Fruit fly (Drosophila melanogaster): ENCODE data around the gene CG4194.

CG4194 gene

DNA sequence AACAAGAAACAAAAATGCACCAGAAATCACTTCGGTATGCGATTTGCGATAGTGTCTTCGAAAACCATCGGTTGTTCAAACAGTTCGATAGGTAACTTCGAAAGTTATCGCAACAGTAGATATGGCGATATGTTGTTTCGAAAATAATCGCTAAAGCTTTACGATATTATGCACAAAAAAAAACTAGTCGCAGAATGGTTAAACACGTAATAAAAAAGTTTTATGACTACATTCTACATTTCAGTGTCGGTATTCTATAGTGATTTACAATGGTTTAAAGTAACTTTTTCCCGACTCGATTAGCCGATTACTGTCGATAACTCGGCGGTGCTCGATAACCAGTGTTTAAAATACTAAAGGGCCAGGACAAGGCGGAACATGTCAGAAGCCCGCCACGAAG, 3.3 kb upstream of the CG4194 start, which contains the start of gene CG4281 (continued):
- TF ChIP-seq trh (GFP tag; optimal IDR thresholded peaks at IDR 0.05): no peak
- no peak for TF ChIP-seq wdn (GFP tag; IDR thresholded peaks at IDR 0.05)
- peak; percentile 96 for TF ChIP-seq CG14860 (GFP tag; IDR thresholded peaks at IDR 0.05; ENCODE audit: partially characterized antibody)
- TF ChIP-seq H15 (GFP tag; IDR thresholded peaks at IDR 0.05): no peak
- peak; percentile 91 for TF ChIP-seq CG2129 (GFP tag; IDR thresholded peaks at IDR 0.05; ENCODE audit: partially characterized antibody)
- TF ChIP-seq CG13287 (GFP tag; IDR thresholded peaks at IDR 0.05; ENCODE audit: partially characterized antibody): peak; percentile 99
- peak; percentile 61; the same call in 1 of the 2 replicates for TF ChIP-seq CG42726 (GFP tag; IDR thresholded peaks at IDR 0.05; ENCODE audit: partially characterized antibody)
- TF ChIP-seq tna (GFP tag; IDR thresholded peaks at IDR 0.05; ENCODE audit: partially characterized antibody): peak; percentile 92
- peak; percentile 34 for TF ChIP-seq CoRest (tag; optimal IDR thresholded peaks at IDR 0.05)
- peak; percentile 95 for TF ChIP-seq zen2 (GFP tag; IDR thresholded peaks at IDR 0.05; ENCODE audit: partially characterized antibody)
- TF ChIP-seq knrl (GFP tag; IDR thresholded peaks at IDR 0.05; ENCODE audit: partially characterized antibody): peak; percentile 91
- no peak for TF ChIP-seq CG3847 (GFP tag; IDR thresholded peaks at IDR 0.05)
- TF ChIP-seq CG3995 (GFP tag; optimal IDR thresholded peaks at IDR 0.05): peak; percentile 36
- peak; percentile 64 for TF ChIP-seq row (GFP tag; IDR thresholded peaks at IDR 0.05)
- TF ChIP-seq CG2116 (GFP tag; optimal IDR thresholded peaks at IDR 0.05): peak; percentile 80
- peak; percentile 56 for TF ChIP-seq stwl (tag; optimal IDR thresholded peaks at IDR 0.05)
- TF ChIP-seq Bdp1 (GFP tag; optimal IDR thresholded peaks at IDR 0.05): no peak
- TF ChIP-seq exex (tag; optimal IDR thresholded peaks at IDR 0.05): no peak
- TF ChIP-seq danr (GFP tag; IDR thresholded peaks at IDR 0.05): no peak
- peak; percentile 80 for TF ChIP-seq sd (tag; optimal IDR thresholded peaks at IDR 0.05)
- peak; percentile 82 for TF ChIP-seq Sry-δ (GFP tag; optimal IDR thresholded peaks at IDR 0.05)
- TF ChIP-seq sna (GFP tag; IDR thresholded peaks at IDR 0.05; ENCODE audit: partially characterized antibody): peak; percentile 98
- TF ChIP-seq CG2202 (tag; optimal IDR thresholded peaks at IDR 0.05): no peak
- no peak for TF ChIP-seq CG17385 (GFP tag; optimal IDR thresholded peaks at IDR 0.05)
- peak; percentile 46 for TF ChIP-seq phol (tag; optimal IDR thresholded peaks at IDR 0.05)
- TF ChIP-seq mld (GFP tag; IDR thresholded peaks at IDR 0.05; ENCODE audit: partially characterized antibody): peak; percentile 77
- TF ChIP-seq CG34224 (GFP tag; IDR thresholded peaks at IDR 0.05; ENCODE audit: partially characterized antibody): peak; percentile 99
- TF ChIP-seq Stat92E (GFP tag; optimal IDR thresholded peaks at IDR 0.05): peak in 1 of 3 experiments; percentile 41
- TF ChIP-seq CG12391 (tag; optimal IDR thresholded peaks at IDR 0.05): peak; percentile 33
- no peak for TF ChIP-seq Atf6 (GFP tag; IDR thresholded peaks at IDR 0.05)
- peak; percentile 67 for TF ChIP-seq pzg (GFP tag; optimal IDR thresholded peaks at IDR 0.05)
- TF ChIP-seq ems (GFP tag; optimal IDR thresholded peaks at IDR 0.05): no peak

DNA sequence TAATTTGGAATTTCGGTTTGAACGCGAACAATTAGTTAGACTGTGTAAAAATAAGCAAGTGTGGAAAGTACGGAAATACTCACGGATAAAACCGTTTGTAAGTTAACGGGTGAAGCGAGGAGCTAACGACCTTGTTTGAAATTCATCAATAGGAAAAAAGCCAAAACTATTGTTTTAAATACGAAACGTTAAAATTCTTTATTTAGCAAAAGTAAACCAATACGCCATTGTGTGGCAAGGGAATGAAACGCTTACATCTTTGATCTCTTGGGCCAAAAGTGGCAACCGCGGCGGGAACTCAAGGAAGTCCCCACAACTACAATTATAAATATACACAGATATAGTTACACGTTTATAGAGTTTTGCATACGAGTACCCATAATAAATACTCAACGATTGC, 2.1 kb upstream of the CG4194 start, which contains the start of gene CG14054:
Gene CG14054, minus strand, starts transcription at position 101 of the 400 bp plus-strand sequence.
- TF ChIP-seq CG9215 (GFP tag; IDR thresholded peaks at IDR 0.05) (no peak), peb (GFP tag; IDR thresholded peaks at IDR 0.05) (no peak), CG11456 (GFP tag; IDR thresholded peaks at IDR 0.05) (no peak), sens (GFP tag) (peak; percentile 24), CG10321 (GFP tag; IDR thresholded peaks at IDR 0.05) (no peak), nerfin-2 (GFP tag; IDR thresholded peaks at IDR 0.05; ENCODE audit: partially characterized antibody) (no peak), CG6813 (GFP tag; optimal IDR thresholded peaks at IDR 0.05) (no peak)
